Worm (Caenorhabditis elegans) whole organism, midembryonic: ENCODE data around the gene C15B12.1.

ENCODE experiments used
- klf-2 ChIP-seq: fragments of 200-800 bp; sonication (Bioruptor generic); conservative IDR thresholded peaks from 2 replicates; pipeline ENCODE4 v1.3.6; 2022; ENCODE audit warnings: missing genetic modification reagents, missing genetic modification characterization, missing compliant biosample characterization
- ztf-29 ChIP-seq: fragments of 200-800 bp; sonication (Bioruptor generic); IDR thresholded peaks from 2 replicates; pipeline ENCODE4 v1.3.6; 2022; ENCODE audit warnings: missing genetic modification reagents, missing genetic modification characterization, missing compliant biosample characterization

DNA sequence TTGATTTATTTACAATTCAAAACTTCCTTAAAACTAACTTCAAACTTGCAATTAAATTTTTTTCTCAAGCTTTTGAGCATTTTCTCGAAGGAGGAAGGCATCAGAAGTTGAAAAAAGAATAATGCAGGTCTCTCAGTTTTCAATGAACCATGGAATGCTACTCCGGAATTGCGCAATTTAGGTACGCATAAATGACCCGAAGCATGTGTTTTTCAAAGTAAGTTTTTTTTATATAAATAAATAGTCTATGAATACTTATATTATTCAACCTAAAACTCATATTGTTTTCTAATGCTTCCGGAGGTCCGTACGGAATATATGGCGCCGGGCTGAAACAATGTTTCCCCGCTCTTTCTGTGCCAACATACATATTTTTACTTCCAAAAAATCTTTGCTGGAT lies 42.9 kb upstream of the C15B12.1 start, which contains the start of gene K10C2.2:
- TF ChIP-seq klf-2 (GFP tag; lab: Robert Waterston, UW): no peak
- TF ChIP-seq ztf-29 (GFP tag; lab: Robert Waterston, UW): no peak
